Fruit fly (Drosophila melanogaster) whole organism, wandering third instar larva: ENCODE measurements around the gene CG12017.
A peak's percentile ranks its signal among the peaks of the same experiment; 100 is the strongest.

Experiments used
- Abd-B ChIP-seq: fragments of >200 bp; optimal IDR thresholded peaks from 2 replicates; lab custom pipeline; 2017; ENCODE audit warnings: missing biosample characterization, missing genetic modification characterization
- CG32264 ChIP-seq: fragments of 200-800 bp; sonication (Bioruptor generic); optimal IDR thresholded peaks from 2 replicates; lab custom pipeline; 2016; ENCODE audit warnings: missing biosample characterization, missing genetic modification characterization
- CG9705 ChIP-seq: fragments of 200-800 bp; sonication (Bioruptor generic); optimal IDR thresholded peaks from 2 replicates; lab custom pipeline; 2018; ENCODE audit warnings: missing biosample characterization, mild to moderate bottlenecking, missing genetic modification characterization
- CrebA ChIP-seq: fragments of 200-800 bp; sonication (Bioruptor generic); optimal IDR thresholded peaks from 2 replicates; lab custom pipeline; 2016; ENCODE audit warnings: missing biosample characterization, mild to moderate bottlenecking, missing genetic modification characterization, borderline replicate concordance
- Dfd ChIP-seq: fragments of >200 bp; optimal IDR thresholded peaks from 2 replicates; lab custom pipeline; 2017; ENCODE audit warnings: missing biosample characterization, missing genetic modification characterization
- Dif ChIP-seq: fragments of 200-275, 200-300 bp; sonication (Bioruptor generic); optimal IDR thresholded peaks from 2 replicates; lab custom pipeline; 2018; ENCODE audit warnings: missing biosample characterization, missing genetic modification characterization; ENCODE audit not compliant: partially characterized antibody
- GATAd ChIP-seq: sonication (Bioruptor generic); optimal IDR thresholded peaks from 2 replicates; lab custom pipeline; 2016; ENCODE audit warnings: missing biosample characterization, missing genetic modification characterization
- HLH106 ChIP-seq: fragments of 200-800 bp; optimal IDR thresholded peaks from 3 replicates; lab custom pipeline; 2019; ENCODE audit warnings: missing biosample characterization, mild to moderate bottlenecking, missing genetic modification characterization, moderate library complexity
- Hnf4 ChIP-seq: fragments of 200-800 bp; sonication (Bioruptor generic); optimal IDR thresholded peaks from 2 replicates; lab custom pipeline; 2016; ENCODE audit warnings: missing biosample characterization, mild to moderate bottlenecking, missing genetic modification characterization
- Hr78 ChIP-seq: fragments of >200 bp; optimal IDR thresholded peaks from 2 replicates; lab custom pipeline; 2017; ENCODE audit warnings: missing biosample characterization, missing genetic modification characterization
- Hr83 ChIP-seq: fragments of 200-300 bp; sonication (Bioruptor generic); optimal IDR thresholded peaks from 2 replicates; lab custom pipeline; 2016; ENCODE audit warnings: missing biosample characterization, mild to moderate bottlenecking, missing genetic modification characterization, moderate library complexity; ENCODE audit not compliant: poor library complexity, severe bottlenecking
- Jra ChIP-seq: sonication (Bioruptor generic); optimal IDR thresholded peaks from 2 replicates; lab custom pipeline; 2016; ENCODE audit warnings: missing biosample characterization, missing genetic modification characterization
- Mio ChIP-seq: sonication (Bioruptor generic); optimal IDR thresholded peaks from 2 replicates; lab custom pipeline; 2016; ENCODE audit warnings: missing biosample characterization, missing genetic modification characterization
- Myc ChIP-seq: fragments of >200 bp; optimal IDR thresholded peaks from 2 replicates; lab custom pipeline; 2017
- N ChIP-seq: fragments of >200 bp; optimal IDR thresholded peaks from 2 replicates; lab custom pipeline; 2018; ENCODE audit warnings: missing biosample characterization, missing external identifiers, missing genetic modification characterization
- OdsH ChIP-seq: fragments of 200-800 bp; sonication (Bioruptor generic); optimal IDR thresholded peaks from 2 replicates; lab custom pipeline; 2016; ENCODE audit warnings: missing biosample characterization, mild to moderate bottlenecking, missing genetic modification characterization
- Rel ChIP-seq, 2 experiments: fragments of 200-800 bp; sonication (Bioruptor generic) in 1 of 2; optimal IDR thresholded peaks; 2 replicates in 1 of 2; 3 replicates in 1 of 2; lab custom pipeline; 2016 to 2019; ENCODE audit warnings: mild to moderate bottlenecking in 2 of 2, missing biosample characterization in 2 of 2, missing genetic modification characterization in 2 of 2, moderate library complexity in 1 of 2
- Sp1 ChIP-seq: fragments of 200-800 bp; sonication (Bioruptor generic); optimal IDR thresholded peaks from 3 replicates; lab custom pipeline; 2019; ENCODE audit warnings: missing biosample characterization, mild to moderate bottlenecking, missing genetic modification characterization, moderate library complexity
- Vsx2 ChIP-seq: fragments of 200-300, 225-300 bp; sonication (Bioruptor generic); optimal IDR thresholded peaks from 2 replicates; lab custom pipeline; 2018; ENCODE audit warnings: missing biosample characterization, missing genetic modification characterization; ENCODE audit not compliant: partially characterized antibody
- br ChIP-seq: fragments of 200-800 bp; sonication (Bioruptor generic); optimal IDR thresholded peaks from 2 replicates; lab custom pipeline; 2016; ENCODE audit warnings: missing biosample characterization, missing genetic modification characterization
- brk ChIP-seq: fragments of 200-800 bp; sonication (Bioruptor generic); optimal IDR thresholded peaks from 2 replicates; lab custom pipeline; 2016; ENCODE audit warnings: missing biosample characterization, mild to moderate bottlenecking, missing genetic modification characterization
- dl ChIP-seq, 2 experiments: fragments of 175-275, 200-275 bp in 1 of 2; fragments of 200-275 bp in 1 of 2; sonication (Bioruptor generic); optimal IDR thresholded peaks; lab custom pipeline; 2018; ENCODE audit warnings: mild to moderate bottlenecking in 2 of 2, missing biosample characterization in 2 of 2, missing genetic modification characterization in 2 of 2, moderate library complexity in 2 of 2; ENCODE audit not compliant: partially characterized antibody in 2 of 2, insufficient read depth in 1 of 2
- dmrt93B ChIP-seq: fragments of 200-800 bp; sonication (Bioruptor generic); optimal IDR thresholded peaks from 2 replicates; lab custom pipeline; 2018; ENCODE audit warnings: missing biosample characterization, mild to moderate bottlenecking, missing genetic modification characterization
- dsf ChIP-seq: sonication (Bioruptor generic); optimal IDR thresholded peaks from 2 replicates; lab custom pipeline; 2016; ENCODE audit warnings: missing biosample characterization, missing genetic modification characterization, borderline replicate concordance
- ey ChIP-seq: fragments of 200-800 bp; sonication (Bioruptor generic); optimal IDR thresholded peaks from 2 replicates; lab custom pipeline; 2016; ENCODE audit warnings: missing biosample characterization, missing genetic modification characterization
- foxo ChIP-seq, 2 experiments: fragments of 200-800 bp; sonication (Bioruptor generic); optimal IDR thresholded peaks; 2 replicates in 1 of 2; 3 replicates in 1 of 2; lab custom pipeline; 2016 to 2017; ENCODE audit warnings: missing biosample characterization in 2 of 2, missing genetic modification characterization in 2 of 2
- fru ChIP-seq: fragments of 200-800 bp; sonication (Bioruptor generic); optimal IDR thresholded peaks from 3 replicates; lab custom pipeline; 2016; ENCODE audit warnings: missing biosample characterization, mild to moderate bottlenecking, missing genetic modification characterization
- h ChIP-seq: fragments of 200-800 bp; sonication (Bioruptor generic); optimal IDR thresholded peaks from 3 replicates; lab custom pipeline; 2016; ENCODE audit warnings: missing biosample characterization, mild to moderate bottlenecking, missing genetic modification characterization
- jim ChIP-seq: fragments of 175-275, 200-325 bp; sonication (Bioruptor generic); optimal IDR thresholded peaks from 2 replicates; lab custom pipeline; 2016; ENCODE audit warnings: missing biosample characterization, mild to moderate bottlenecking, missing genetic modification characterization
- lola ChIP-seq: fragments of >200 bp; optimal IDR thresholded peaks from 2 replicates; lab custom pipeline; 2017; ENCODE audit warnings: missing biosample characterization, missing genetic modification characterization
- pan ChIP-seq: fragments of >200 bp; optimal IDR thresholded peaks from 2 replicates; lab custom pipeline; 2017
- psq ChIP-seq: fragments of 200-800 bp; sonication (Bioruptor generic); optimal IDR thresholded peaks from 3 replicates; lab custom pipeline; 2017; ENCODE audit warnings: missing biosample characterization, mild to moderate bottlenecking, missing genetic modification characterization, moderate library complexity
- rgr ChIP-seq: fragments of 200-800 bp; sonication (Bioruptor generic); optimal IDR thresholded peaks from 3 replicates; lab custom pipeline; 2016; ENCODE audit warnings: missing biosample characterization, mild to moderate bottlenecking, missing genetic modification characterization
- sage ChIP-seq: fragments of 200-800 bp; sonication (Bioruptor generic); optimal IDR thresholded peaks from 2 replicates; lab custom pipeline; 2016; ENCODE audit warnings: missing biosample characterization, mild to moderate bottlenecking, missing genetic modification characterization
- sv ChIP-seq: fragments of 200-800 bp; sonication (Bioruptor generic); optimal IDR thresholded peaks from 3 replicates; lab custom pipeline; 2016; ENCODE audit warnings: missing biosample characterization, missing genetic modification characterization
- tai ChIP-seq: sonication (Bioruptor generic); optimal IDR thresholded peaks from 2 replicates; lab custom pipeline; 2016; ENCODE audit warnings: missing biosample characterization, missing genetic modification characterization
- usp ChIP-seq: fragments of >200 bp; optimal IDR thresholded peaks from 2 replicates; lab custom pipeline; 2017; ENCODE audit warnings: missing biosample characterization, missing genetic modification characterization
- woc ChIP-seq: sonication (Bioruptor generic); optimal IDR thresholded peaks from 2 replicates; lab custom pipeline; 2016; ENCODE audit warnings: missing biosample characterization, mild to moderate bottlenecking, missing genetic modification characterization

The CG12017 gene

DNA sequence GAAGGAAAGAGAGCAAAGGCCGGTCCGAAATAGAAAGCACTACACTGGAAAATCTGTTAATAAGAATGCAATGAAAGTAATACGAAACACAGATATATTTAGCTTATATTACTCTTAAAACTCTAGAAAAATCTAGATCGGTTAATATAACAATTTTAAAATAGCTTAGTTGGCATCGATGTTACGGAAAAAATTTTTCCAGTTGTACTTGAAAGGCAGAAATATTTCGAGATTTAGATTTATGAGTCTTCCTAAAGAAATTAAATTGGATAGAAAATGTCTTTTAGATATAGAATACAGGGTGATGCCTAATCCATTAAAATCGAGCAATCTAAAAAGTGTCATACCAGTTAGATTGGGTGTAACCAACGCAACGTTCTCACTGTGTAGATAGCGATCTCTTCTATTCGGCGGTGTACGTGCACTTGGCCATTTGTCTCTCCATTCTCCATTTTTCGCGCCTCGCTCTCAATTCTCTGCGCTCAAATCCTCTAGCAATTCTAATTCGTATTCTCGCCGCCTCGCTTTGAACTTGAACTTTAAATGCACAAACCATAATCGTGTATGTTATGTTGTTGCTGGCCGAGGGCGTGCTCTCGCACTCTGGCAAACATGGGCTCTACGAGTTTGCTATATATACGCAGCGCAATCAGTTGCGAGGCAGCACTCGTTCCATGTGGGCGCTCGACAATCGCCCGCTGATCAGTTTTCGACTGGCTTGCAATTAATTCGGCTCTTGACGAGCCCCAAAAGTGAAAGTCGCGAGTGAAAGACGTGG, 29.9 kb upstream of the CG12017 start:
- no peak for TF ChIP-seq usp (GFP tag; lab: Kevin White, UChicago)
- no peak for TF ChIP-seq dl (GFP tag; optimal IDR thresholded peaks at IDR 0.05; lab: Kevin White, UChicago; ENCODE audit: insufficient read depth in 1 of 2, partially characterized antibody in 2 of 2)
- no peak for TF ChIP-seq CG32264 (GFP tag; lab: Kevin White, UChicago)
- TF ChIP-seq Dif (GFP tag; lab: Kevin White, UChicago), result peak; percentile 15
- TF ChIP-seq jim, result no peak
- no peak for TF ChIP-seq GATAd
- no peak for TF ChIP-seq ey (GFP tag; lab: Kevin White, UChicago)
- TF ChIP-seq Vsx2 (GFP tag; lab: Kevin White, UChicago), result no peak
- no peak for TF ChIP-seq Abd-B (GFP tag; lab: Kevin White, UChicago)
- no peak for TF ChIP-seq Hr78 (GFP tag; lab: Kevin White, UChicago)
- TF ChIP-seq woc (GFP tag; lab: Kevin White, UChicago), result no peak
- TF ChIP-seq br (GFP tag; lab: Kevin White, UChicago), result no peak
- no peak for TF ChIP-seq pan (lab: Kevin White, UChicago)
- no peak for TF ChIP-seq N (GFP tag; lab: Kevin White, UChicago)
- TF ChIP-seq dmrt93B (GFP tag; lab: Kevin White, UChicago), result peak; percentile 2
- TF ChIP-seq fru (GFP tag; lab: Kevin White, UChicago), result no peak
- peak; percentile 46 for TF ChIP-seq Hnf4
- no peak for TF ChIP-seq Dfd (GFP tag; lab: Kevin White, UChicago)
- peak; percentile 79 for TF ChIP-seq Hr83 (GFP tag; lab: Kevin White, UChicago)
- peak; percentile 27 for TF ChIP-seq HLH106 (tag; lab: Kevin White, UChicago)
- no peak for TF ChIP-seq lola (GFP tag; lab: Kevin White, UChicago)
- no peak for TF ChIP-seq CrebA
- TF ChIP-seq rgr (GFP tag; lab: Kevin White, UChicago), result peak; percentile 27
- no peak for TF ChIP-seq h (GFP tag; lab: Kevin White, UChicago)
- TF ChIP-seq CG9705, result no peak
- TF ChIP-seq sage (GFP tag; lab: Kevin White, UChicago), result no peak
- no peak for TF ChIP-seq Sp1 (GFP tag; lab: Kevin White, UChicago)
- peak; percentile 97 for TF ChIP-seq sv (GFP tag; lab: Kevin White, UChicago)
- TF ChIP-seq foxo (GFP tag; optimal IDR thresholded peaks at IDR 0.05; lab: Kevin White, UChicago), result peak in 1 of 2 experiments; percentile 57
- TF ChIP-seq psq (GFP tag; lab: Kevin White, UChicago), result peak; percentile 19
- no peak for TF ChIP-seq dsf (GFP tag; lab: Kevin White, UChicago)
- peak; percentile 49 for TF ChIP-seq OdsH (GFP tag; lab: Kevin White, UChicago)
- TF ChIP-seq brk, result peak; percentile 36
- no peak for TF ChIP-seq Jra
- no peak for TF ChIP-seq Myc (lab: Kevin White, UChicago)
- no peak for TF ChIP-seq Rel (GFP tag; optimal IDR thresholded peaks at IDR 0.05; lab: Kevin White, UChicago)
- no peak for TF ChIP-seq Rel (tag; optimal IDR thresholded peaks at IDR 0.05; lab: Kevin White, UChicago)
- TF ChIP-seq Mio (GFP tag; lab: Kevin White, UChicago), result no peak
- TF ChIP-seq tai, result peak; percentile 53

- peak; percentile 77 for TF ChIP-seq Rel (GFP tag; optimal IDR thresholded peaks at IDR 0.05; lab: Kevin White, UChicago)
- peak; percentile 89 for TF ChIP-seq Rel (tag; optimal IDR thresholded peaks at IDR 0.05; lab: Kevin White, UChicago)
- TF ChIP-seq dmrt93B (GFP tag; lab: Kevin White, UChicago), result peak; percentile 6
- TF ChIP-seq Hr78 (GFP tag; lab: Kevin White, UChicago), result no peak
- TF ChIP-seq dsf (GFP tag; lab: Kevin White, UChicago), result peak; percentile 30
- TF ChIP-seq CG9705, result no peak
- peak; percentile 6 for TF ChIP-seq HLH106 (tag; lab: Kevin White, UChicago)
- no peak for TF ChIP-seq fru (GFP tag; lab: Kevin White, UChicago)
- TF ChIP-seq Myc (lab: Kevin White, UChicago), result no peak
- peak; percentile 54 for TF ChIP-seq Hnf4
- TF ChIP-seq h (GFP tag; lab: Kevin White, UChicago), result peak; percentile 5
- TF ChIP-seq ey (GFP tag; lab: Kevin White, UChicago), result peak; percentile 4
- TF ChIP-seq Hr83 (GFP tag; lab: Kevin White, UChicago), result peak; percentile 73
- TF ChIP-seq CrebA, result peak; percentile 68
- TF ChIP-seq OdsH (GFP tag; lab: Kevin White, UChicago), result peak; percentile 37
- TF ChIP-seq Sp1 (GFP tag; lab: Kevin White, UChicago), result peak; percentile 53
- TF ChIP-seq woc (GFP tag; lab: Kevin White, UChicago), result peak; percentile 37
- no peak for TF ChIP-seq Jra
- TF ChIP-seq pan (lab: Kevin White, UChicago), result no peak
- peak; percentile 42 for TF ChIP-seq br (GFP tag; lab: Kevin White, UChicago)
- no peak for TF ChIP-seq sv (GFP tag; lab: Kevin White, UChicago)
- peak in 1 of 2 experiments; percentile 26 for TF ChIP-seq foxo (GFP tag; optimal IDR thresholded peaks at IDR 0.05; lab: Kevin White, UChicago)
- TF ChIP-seq brk, result peak; percentile 51
- peak; percentile 24 for TF ChIP-seq rgr (GFP tag; lab: Kevin White, UChicago)
- TF ChIP-seq sage (GFP tag; lab: Kevin White, UChicago), result peak; percentile 55
- peak; percentile 36 for TF ChIP-seq tai
- TF ChIP-seq jim, result peak; percentile 36
These were observed 28.9 kb upstream of the CG12017 start for dm6 chr3L:3250922-3251658.
